Fruit fly (Drosophila melanogaster): ENCODE results near the gene CG1394.

The CG1394 gene

dm6 chrX:11149201-11149600 is 21.3 kb downstream of the CG1394 start, which contains the start of gene Lint-1 (continued):
- TF ChIP-seq repo (GFP tag; optimal IDR thresholded peaks at IDR 0.05) (no peak), Neu2 (GFP tag; optimal IDR thresholded peaks at IDR 0.05; ENCODE audit: borderline replicate concordance) (no peak), nerfin-1 (tag; optimal IDR thresholded peaks at IDR 0.05) (no peak), ewg (GFP tag; optimal IDR thresholded peaks at IDR 0.05) (no peak), schlank (tag; optimal IDR thresholded peaks at IDR 0.05) (no peak), usp (GFP tag; optimal IDR thresholded peaks at IDR 0.05) (no peak), Elba2 (GFP tag; optimal IDR thresholded peaks at IDR 0.05) (no peak), sna (GFP tag; IDR thresholded peaks at IDR 0.05; ENCODE audit: partially characterized antibody) (no peak), HmgD (GFP tag; optimal IDR thresholded peaks at IDR 0.05) (no peak), CG12769 (tag; optimal IDR thresholded peaks at IDR 0.05) (peak; percentile 0), CG2129 (GFP tag; IDR thresholded peaks at IDR 0.05; ENCODE audit: partially characterized antibody) (no peak), CG8944 (GFP tag; optimal IDR thresholded peaks at IDR 0.05) (no peak), hth (optimal IDR thresholded peaks at IDR 0.05) (no peak), CG7987 (GFP tag; optimal IDR thresholded peaks at IDR 0.05) (no peak), CG16815 (GFP tag; optimal IDR thresholded peaks at IDR 0.05) (no peak), CG6854 (GFP tag; optimal IDR thresholded peaks at IDR 0.05) (no peak), chif (GFP tag; optimal IDR thresholded peaks at IDR 0.05) (no peak), CG6683 (GFP tag; optimal IDR thresholded peaks at IDR 0.05) (no peak), CG14710 (tag; optimal IDR thresholded peaks at IDR 0.05) (peak; percentile 22), CrebB (tag; optimal IDR thresholded peaks at IDR 0.05) (no peak), CG12219 (GFP tag; optimal IDR thresholded peaks at IDR 0.05) (no peak), Bdp1 (GFP tag; optimal IDR thresholded peaks at IDR 0.05) (no peak), CG12744 (GFP tag; optimal IDR thresholded peaks at IDR 0.05) (no peak), trh (GFP tag; optimal IDR thresholded peaks at IDR 0.05) (no peak), aop (GFP tag; IDR thresholded peaks at IDR 0.05) (no peak), ato (GFP tag; IDR thresholded peaks at IDR 0.05; ENCODE audit: partially characterized antibody) (no peak), Sry-β (GFP tag; optimal IDR thresholded peaks at IDR 0.05) (no peak), ATbp (GFP tag; optimal IDR thresholded peaks at IDR 0.05) (no peak), Mrtf (GFP tag; IDR thresholded peaks at IDR 0.05) (no peak), Myb (GFP tag; optimal IDR thresholded peaks at IDR 0.05) (no peak), CG4282 (GFP tag; optimal IDR thresholded peaks at IDR 0.05) (no peak), sima (GFP tag; optimal IDR thresholded peaks at IDR 0.05) (no peak), lov (optimal IDR thresholded peaks at IDR 0.05) (no peak), lov (GFP tag; IDR thresholded peaks at IDR 0.05) (no peak), CG10979 (tag; optimal IDR thresholded peaks at IDR 0.05) (no peak), her (GFP tag; optimal IDR thresholded peaks at IDR 0.05) (peak; percentile 11), CG11696 (GFP tag; IDR thresholded peaks at IDR 0.05) (no peak), kah (GFP tag; optimal IDR thresholded peaks at IDR 0.05) (no peak), Pdp1 (GFP tag; optimal IDR thresholded peaks at IDR 0.05) (peak; percentile 36 to 89), Ssrp (tag; optimal IDR thresholded peaks at IDR 0.05) (no peak), pb (GFP tag; optimal IDR thresholded peaks at IDR 0.05) (no peak), CG15514 (GFP tag; optimal IDR thresholded peaks at IDR 0.05) (peak; percentile 20), sqz (GFP tag; optimal IDR thresholded peaks at IDR 0.05) (no peak), NFAT (GFP tag; IDR thresholded peaks at IDR 0.05) (0 out of 2 replicates have a peak, but pooled peaks have one; percentile 45), CG1603 (tag; optimal IDR thresholded peaks at IDR 0.05) (peak; percentile 94), bigmax (GFP tag; optimal IDR thresholded peaks at IDR 0.05) (no peak), pan (optimal IDR thresholded peaks at IDR 0.05) (no peak), pan (GFP tag; optimal IDR thresholded peaks at IDR 0.05 in 1 of 2, IDR thresholded peaks at IDR 0.05 in 1 of 2) (peak in 1 of 2 experiments; percentile 45), inv (GFP tag; IDR thresholded peaks at IDR 0.05; ENCODE audit: partially characterized antibody) (no peak), eve (GFP tag; optimal IDR thresholded peaks at IDR 0.05) (no peak), mld (GFP tag; IDR thresholded peaks at IDR 0.05; ENCODE audit: partially characterized antibody) (no peak)
